Worm (Caenorhabditis elegans): ENCODE results near the gene ocr-3.

DNA sequence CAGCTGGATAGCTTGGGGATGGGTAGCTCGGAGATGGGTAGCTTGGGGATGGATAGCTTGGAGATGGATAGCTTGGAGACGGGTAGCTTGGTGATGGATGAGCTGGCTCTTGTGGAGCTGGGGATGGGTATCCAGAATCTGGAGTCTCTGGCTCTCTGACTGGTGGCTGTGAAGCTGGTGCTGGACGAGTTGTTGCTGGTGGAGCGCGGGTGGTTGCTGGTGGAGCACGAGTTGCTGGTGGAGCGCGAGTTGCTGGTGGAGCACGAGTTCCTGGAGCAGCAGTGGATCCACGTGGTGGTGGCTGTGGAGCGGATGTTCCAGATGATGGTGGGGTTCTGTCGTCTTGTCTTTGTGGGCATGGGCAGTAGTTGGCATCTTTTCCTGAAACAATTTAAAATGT, 6.7 kb downstream of the ocr-3 start:
- TF ChIP-seq ztf-4 (tag; optimal IDR thresholded peaks at IDR 0.05), result no peak
- no peak for TF ChIP-seq lsy-2 (tag; optimal IDR thresholded peaks at IDR 0.05)
- no peak for TF ChIP-seq unc-62 (GFP tag; optimal IDR thresholded peaks at IDR 0.05)
- no peak for TF ChIP-seq ztf-11 (tag; optimal IDR thresholded peaks at IDR 0.05)
- no peak for TF ChIP-seq pqm-1 (tag; optimal IDR thresholded peaks at IDR 0.05)
- TF ChIP-seq sup-37 (GFP tag; optimal IDR thresholded peaks at IDR 0.05), result no peak
- TF ChIP-seq aha-1 (tag; optimal IDR thresholded peaks at IDR 0.05), result no peak
- no peak for TF ChIP-seq sptf-1 (tag; optimal IDR thresholded peaks at IDR 0.05)
- TF ChIP-seq swsn-7 (tag; optimal IDR thresholded peaks at IDR 0.05), result no peak
- no peak for TF ChIP-seq nhr-11 (tag; optimal IDR thresholded peaks at IDR 0.05)
- no peak for TF ChIP-seq unc-130 (tag; optimal IDR thresholded peaks at IDR 0.05)
- no peak for TF ChIP-seq lin-13 (GFP tag; optimal IDR thresholded peaks at IDR 0.05)

Data from whole organism, L1 larva.